Fruit fly (Drosophila melanogaster) whole organism, embryonic: ENCODE measurements around the gene CG16985.

Source experiments
- Atf3 ChIP-seq: fragments of 200-800 bp; sonication (Bioruptor generic); optimal IDR thresholded peaks from 3 replicates; lab custom pipeline; 2016; ENCODE audit warnings: missing biosample characterization, missing genetic modification characterization
- CG10366 ChIP-seq: fragments of 200-800 bp; sonication (Bioruptor generic); IDR thresholded peaks from 2 replicates; pipeline ENCODE4 v1.3.6; 2022; ENCODE audit warnings: missing biosample characterization, missing genetic modification characterization
- CG11723 ChIP-seq: fragments of 200-800 bp; sonication (Bioruptor generic); optimal IDR thresholded peaks from 2 replicates; lab custom pipeline; 2017; ENCODE audit warnings: missing biosample characterization, mild to moderate bottlenecking, missing genetic modification characterization
- CG12942 ChIP-seq: fragments of 200-800 bp; sonication (Bioruptor generic); optimal IDR thresholded peaks from 3 replicates; lab custom pipeline; 2016; ENCODE audit warnings: missing biosample characterization, missing genetic modification characterization
- CG14710 ChIP-seq: fragments of 200-800 bp; sonication (Bioruptor generic); optimal IDR thresholded peaks from 3 replicates; lab custom pipeline; 2019; ENCODE audit warnings: missing biosample characterization, mild to moderate bottlenecking, missing genetic modification characterization, moderate library complexity
- CG15073 ChIP-seq: fragments of 200-800 bp; sonication (Bioruptor generic); optimal IDR thresholded peaks from 2 replicates; lab custom pipeline; 2016; ENCODE audit warnings: missing biosample characterization, missing genetic modification characterization
- CG15514 ChIP-seq: fragments of 200-800 bp; sonication (Bioruptor generic); optimal IDR thresholded peaks from 3 replicates; lab custom pipeline; 2017; ENCODE audit warnings: missing biosample characterization, missing genetic modification characterization, mild to moderate bottlenecking, moderate library complexity, missing genetic modification reagents
- CG1602 ChIP-seq: fragments of 200-800 bp; sonication (Bioruptor generic); optimal IDR thresholded peaks from 3 replicates; lab custom pipeline; 2016; ENCODE audit warnings: missing biosample characterization, missing genetic modification characterization
- CG16813 ChIP-seq: fragments of 200-800 bp; sonication (Bioruptor generic); IDR thresholded peaks from 3 replicates; pipeline ENCODE4 v1.3.6; 2022; ENCODE audit warnings: missing biosample characterization, missing genetic modification characterization; ENCODE audit not compliant: partially characterized antibody
- CG17186 ChIP-seq: fragments of 200-800 bp; sonication (Bioruptor generic); optimal IDR thresholded peaks from 3 replicates; lab custom pipeline; 2017; ENCODE audit warnings: missing biosample characterization, missing genetic modification reagents, missing genetic modification characterization
- CG17568 ChIP-seq: fragments of 200-800 bp; sonication (Bioruptor generic); optimal IDR thresholded peaks from 2 replicates; lab custom pipeline; 2018; ENCODE audit warnings: missing biosample characterization, mild to moderate bottlenecking, missing genetic modification characterization, moderate library complexity
- CG42726 ChIP-seq: fragments of 200-800 bp; sonication (Bioruptor generic); IDR thresholded peaks from 2 replicates; pipeline ENCODE4 v1.3.6; 2022; ENCODE audit warnings: missing biosample characterization, missing genetic modification characterization; ENCODE audit not compliant: partially characterized antibody
- CG6175 ChIP-seq: fragments of 200-800 bp; sonication (Bioruptor generic); IDR thresholded peaks from 3 replicates; pipeline ENCODE4 v1.3.6; 2022; ENCODE audit warnings: missing biosample characterization, missing genetic modification characterization
- CG6683 ChIP-seq: fragments of 200-800 bp; sonication (Bioruptor generic); optimal IDR thresholded peaks from 2 replicates; lab custom pipeline; 2017; ENCODE audit warnings: missing biosample characterization, mild to moderate bottlenecking, missing genetic modification characterization, missing genetic modification reagents
- CG7963 ChIP-seq: fragments of 200-800 bp; sonication (Bioruptor generic); IDR thresholded peaks from 3 replicates; pipeline ENCODE4 v1.3.6; 2022; ENCODE audit warnings: missing biosample characterization, missing genetic modification characterization; ENCODE audit not compliant: partially characterized antibody
- CG8388 ChIP-seq: fragments of 200-800 bp; sonication (Bioruptor generic); optimal IDR thresholded peaks from 2 replicates; lab custom pipeline; 2019; ENCODE audit warnings: missing biosample characterization, mild to moderate bottlenecking, missing genetic modification characterization, moderate library complexity
- Dbx ChIP-seq: fragments of 200-800 bp; sonication (Bioruptor generic); IDR thresholded peaks from 3 replicates; pipeline ENCODE4 v1.3.6; 2022; ENCODE audit warnings: missing biosample characterization, missing genetic modification characterization
- Deaf1 ChIP-seq: fragments of 200-800 bp; optimal IDR thresholded peaks from 3 replicates; lab custom pipeline; 2019; ENCODE audit warnings: missing biosample characterization, mild to moderate bottlenecking, missing genetic modification characterization, moderate library complexity
- Dref ChIP-seq: fragments of 200-800 bp; sonication (Bioruptor generic); IDR thresholded peaks from 2 replicates; pipeline ENCODE4 v1.3.6; 2022; ENCODE audit warnings: missing biosample characterization, missing genetic modification characterization
- HmgZ ChIP-seq: fragments of 200-800 bp; sonication (Bioruptor generic); optimal IDR thresholded peaks from 2 replicates; lab custom pipeline; 2018; ENCODE audit warnings: missing biosample characterization, mild to moderate bottlenecking, missing genetic modification characterization
- NK7.1 ChIP-seq: fragments of 200-800 bp; sonication (Bioruptor generic); optimal IDR thresholded peaks from 3 replicates; lab custom pipeline; 2016; ENCODE audit warnings: missing biosample characterization, missing genetic modification characterization
- Neu2 ChIP-seq: fragments of 200-800 bp; sonication (Bioruptor generic); optimal IDR thresholded peaks from 3 replicates; lab custom pipeline; 2016; ENCODE audit warnings: missing biosample characterization, missing genetic modification characterization, borderline replicate concordance
- Nf-YC ChIP-seq: fragments of 200-800 bp; optimal IDR thresholded peaks from 3 replicates; lab custom pipeline; 2019; ENCODE audit warnings: missing biosample characterization, mild to moderate bottlenecking, missing genetic modification characterization, moderate library complexity
- Sry-β ChIP-seq: fragments of 200-800 bp; sonication (Bioruptor generic); optimal IDR thresholded peaks from 2 replicates; lab custom pipeline; 2018; ENCODE audit warnings: missing biosample characterization, mild to moderate bottlenecking, missing genetic modification characterization, moderate library complexity
- Stat92E ChIP-seq, 3 experiments: fragments of >200 bp in 2 of 3; fragments of 200-800 bp in 1 of 3; sonication (Bioruptor generic) in 1 of 3; optimal IDR thresholded peaks; 2 replicates each; lab custom pipeline; 2017 to 2019; ENCODE audit warnings: missing biosample characterization in 3 of 3, missing genetic modification characterization in 3 of 3, mild to moderate bottlenecking in 1 of 3, moderate library complexity in 1 of 3
- abd-A ChIP-seq: fragments of 200-800 bp; sonication (Bioruptor generic); optimal IDR thresholded peaks from 3 replicates; lab custom pipeline; 2019; ENCODE audit warnings: missing biosample characterization, mild to moderate bottlenecking, missing genetic modification characterization, moderate library complexity
- az2 ChIP-seq: fragments of 200-800 bp; sonication (Bioruptor generic); optimal IDR thresholded peaks from 3 replicates; lab custom pipeline; 2016; ENCODE audit warnings: missing biosample characterization, missing genetic modification characterization
- cad ChIP-seq: fragments of >200 bp; optimal IDR thresholded peaks from 2 replicates; lab custom pipeline; 2017; ENCODE audit warnings: missing biosample characterization, missing genetic modification characterization
- chm ChIP-seq: fragments of 200-800 bp; sonication (Bioruptor generic); IDR thresholded peaks from 2 replicates; pipeline ENCODE4 v1.3.6; 2022; ENCODE audit warnings: missing biosample characterization, missing genetic modification characterization
- crol ChIP-seq: fragments of 200-800 bp; sonication (Bioruptor generic); IDR thresholded peaks from 2 replicates; pipeline ENCODE4 v1.3.6; 2022; ENCODE audit warnings: missing biosample characterization, missing genetic modification characterization
- fd3F ChIP-seq: fragments of 200-800 bp; sonication (Bioruptor generic); optimal IDR thresholded peaks from 2 replicates; lab custom pipeline; 2018; ENCODE audit warnings: missing biosample characterization, mild to moderate bottlenecking, missing genetic modification characterization, moderate library complexity
- grau ChIP-seq: fragments of 200-800 bp; optimal IDR thresholded peaks from 3 replicates; lab custom pipeline; 2019; ENCODE audit warnings: missing biosample characterization, mild to moderate bottlenecking, missing genetic modification characterization, moderate library complexity
- gro ChIP-seq: fragments of 200-800 bp; sonication (Bioruptor generic); optimal IDR thresholded peaks from 2 replicates; lab custom pipeline; 2016; ENCODE audit warnings: missing biosample characterization, missing genetic modification characterization
- kah ChIP-seq: fragments of 200-800 bp; sonication (Bioruptor generic); optimal IDR thresholded peaks from 2 replicates; lab custom pipeline; 2018; ENCODE audit warnings: missing biosample characterization, mild to moderate bottlenecking, missing genetic modification characterization
- maf-S ChIP-seq: fragments of 200-800 bp; sonication (Bioruptor generic); optimal IDR thresholded peaks from 2 replicates; lab custom pipeline; 2016; ENCODE audit warnings: missing biosample characterization, missing genetic modification characterization
- mam ChIP-seq: fragments of 200-800 bp; sonication (Bioruptor generic); optimal IDR thresholded peaks from 3 replicates; lab custom pipeline; 2016; ENCODE audit warnings: missing biosample characterization, missing genetic modification characterization
- mld ChIP-seq: fragments of 200-800 bp; sonication (Bioruptor generic); IDR thresholded peaks from 3 replicates; pipeline ENCODE4 v1.3.6; 2022; ENCODE audit warnings: missing biosample characterization, missing genetic modification characterization; ENCODE audit not compliant: partially characterized antibody
- nerfin-1 ChIP-seq: fragments of 200-800 bp; sonication (Bioruptor generic); optimal IDR thresholded peaks from 3 replicates; lab custom pipeline; 2019; ENCODE audit warnings: missing biosample characterization, mild to moderate bottlenecking, missing genetic modification characterization, moderate library complexity
- nmo ChIP-seq: fragments of 200-800 bp; sonication (Bioruptor generic); optimal IDR thresholded peaks from 2 replicates; lab custom pipeline; 2018; ENCODE audit warnings: missing biosample characterization, mild to moderate bottlenecking, missing genetic modification characterization, moderate library complexity
- p53 ChIP-seq: fragments of 200-800 bp; sonication (Bioruptor generic); optimal IDR thresholded peaks from 2 replicates; lab custom pipeline; 2016; ENCODE audit warnings: missing biosample characterization, missing genetic modification characterization
- sens ChIP-seq: fragments of 200-800 bp; sonication (Bioruptor generic); peaks from one replicate; lab custom pipeline; 2016; ENCODE audit warnings: missing biosample characterization, missing genetic modification characterization
- stc ChIP-seq: fragments of 200-800 bp; sonication (Bioruptor generic); IDR thresholded peaks from 2 replicates; pipeline ENCODE4 v1.3.6; 2022; ENCODE audit warnings: missing biosample characterization, missing genetic modification characterization
- ttk ChIP-seq: fragments of 200-800 bp; sonication (Bioruptor generic); IDR thresholded peaks from 2 replicates; pipeline ENCODE4 v2.1.2; 2022; ENCODE audit warnings: missing biosample characterization, missing genetic modification characterization
- unc-4 ChIP-seq: fragments of 200-800 bp; sonication (Bioruptor generic); IDR thresholded peaks from 2 replicates; pipeline ENCODE4 v1.3.6; 2022; ENCODE audit warnings: missing biosample characterization, missing genetic modification characterization; ENCODE audit not compliant: partially characterized antibody
- vnd ChIP-seq: fragments of 200-800 bp; sonication (Bioruptor generic); IDR thresholded peaks from 3 replicates; pipeline ENCODE4 v1.3.6; 2022; ENCODE audit warnings: missing biosample characterization, missing genetic modification characterization; ENCODE audit not compliant: partially characterized antibody
- wek ChIP-seq: fragments of 200-800 bp; sonication (Bioruptor generic); optimal IDR thresholded peaks from 3 replicates; lab custom pipeline; 2018; ENCODE audit warnings: missing biosample characterization, mild to moderate bottlenecking, missing genetic modification characterization, moderate library complexity
- zfh1 ChIP-seq: fragments of 200-800 bp; sonication (Bioruptor generic); IDR thresholded peaks from 3 replicates; pipeline ENCODE4 v1.3.6; 2022; ENCODE audit warnings: missing biosample characterization, missing genetic modification characterization

Gene CG16985

DNA sequence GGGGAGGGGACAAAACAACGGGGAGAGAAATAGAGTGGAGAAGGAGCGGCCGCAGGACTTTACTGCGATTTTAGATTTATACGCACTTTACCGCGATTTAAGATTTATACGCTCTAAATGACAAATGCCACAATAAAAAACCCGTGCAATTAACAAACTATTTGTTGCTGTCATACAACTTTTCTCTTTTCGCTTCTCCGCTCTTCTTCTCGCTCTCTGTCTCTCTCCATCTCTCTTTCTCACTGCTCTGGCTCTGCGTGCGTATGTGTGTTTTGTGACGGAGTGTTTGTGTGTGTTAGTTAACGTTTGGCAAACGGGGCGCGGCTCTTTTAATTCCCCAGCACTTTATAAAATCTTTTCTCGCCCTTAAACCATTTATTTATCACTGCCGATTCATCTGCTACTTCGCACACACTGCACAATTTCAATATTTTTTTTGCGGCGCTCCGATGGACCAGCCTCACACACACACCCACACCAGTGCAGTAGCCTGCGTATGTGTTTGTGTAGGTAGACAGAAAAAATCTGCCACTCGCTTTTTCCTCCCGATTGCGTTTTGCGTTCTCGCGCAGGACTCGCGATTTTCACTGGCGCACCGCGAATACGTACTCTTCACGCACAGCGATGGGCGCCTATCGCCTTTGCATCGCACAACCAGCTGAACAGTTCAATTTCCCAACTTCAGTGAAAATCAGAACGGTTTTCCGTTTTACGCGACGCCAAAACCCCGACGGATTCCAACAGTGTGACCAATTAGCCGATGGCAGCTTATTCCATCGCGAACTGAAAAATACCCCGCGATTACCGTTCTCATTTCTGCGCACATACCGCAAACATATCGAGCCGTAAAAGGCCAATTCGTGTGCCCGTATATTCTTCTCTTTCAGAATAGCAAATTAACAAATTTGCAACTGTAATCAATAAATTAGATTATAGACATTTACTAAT lies 13.0 kb upstream of the CG16985 start, which contains the start of gene msn (continued):
- TF ChIP-seq sens (GFP tag; lab: Kevin White, UChicago) (peak; percentile 91), nmo (no peak), chm (GFP tag; lab: Robert Waterston, UW) (peak; percentile 85), CG6175 (no peak), az2 (GFP tag; lab: Kevin White, UChicago) (no peak), stc (GFP tag; lab: Robert Waterston, UW) (peak; percentile 36; the same call in 1 of the 2 replicates), CG10366 (GFP tag; lab: Robert Waterston, UW) (peak; percentile 18; the same call in 1 of the 2 replicates), Nf-YC (tag; lab: Kevin White, UChicago) (peak; percentile 55), CG8388 (no peak), mld (GFP tag; lab: Robert Waterston, UW) (peak; percentile 47; the same call in 1 of the 3 replicates), zfh1 (GFP tag; lab: Robert Waterston, UW) (peak; percentile 67), CG12942 (GFP tag; lab: Kevin White, UChicago) (no peak), Atf3 (GFP tag; lab: Kevin White, UChicago) (no peak), CG11723 (GFP tag; lab: Kevin White, UChicago) (peak; percentile 9), unc-4 (GFP tag; lab: Robert Waterston, UW) (peak; percentile 42; the same call in 1 of the 2 replicates), kah (peak; percentile 55), Deaf1 (tag; lab: Kevin White, UChicago) (peak; percentile 57), abd-A (tag; lab: Kevin White, UChicago) (no peak), CG15073 (no peak), maf-S (GFP tag; lab: Kevin White, UChicago) (no peak), HmgZ (tag; lab: Kevin White, UChicago) (peak; percentile 52), Neu2 (no peak), Stat92E (GFP tag; optimal IDR thresholded peaks at IDR 0.05; lab: Kevin White, UChicago) (peak in 1 of 3 experiments; percentile 77), vnd (GFP tag; lab: Robert Waterston, UW) (no peak), CG42726 (GFP tag; lab: Robert Waterston, UW) (peak; percentile 83), cad (GFP tag; lab: Kevin White, UChicago) (no peak), CG6683 (GFP tag; lab: Kevin White, UChicago) (peak; percentile 8), grau (tag; lab: Kevin White, UChicago) (peak; percentile 8), CG15514 (GFP tag; lab: Kevin White, UChicago) (peak; percentile 63), Sry-β (no peak), CG7963 (GFP tag; lab: Robert Waterston, UW) (peak; percentile 51; the same call in 2 of the 3 replicates), p53 (no peak), CG14710 (tag; lab: Kevin White, UChicago) (no peak), CG16813 (peak; percentile 40; the same call in 1 of the 3 replicates), gro (peak; percentile 50), nerfin-1 (peak; percentile 68), CG1602 (GFP tag; lab: Kevin White, UChicago) (no peak), crol (GFP tag; lab: Robert Waterston, UW) (peak; percentile 11; the same call in 1 of the 2 replicates), CG17568 (GFP tag; lab: Kevin White, UChicago) (no peak), CG17186 (GFP tag; lab: Kevin White, UChicago) (peak; percentile 40), Dref (peak; percentile 86), mam (GFP tag; lab: Kevin White, UChicago) (no peak), fd3F (GFP tag; lab: Kevin White, UChicago) (no peak), ttk (GFP tag; lab: Robert Waterston, UW) (no peak), wek (GFP tag; lab: Kevin White, UChicago) (peak; percentile 54), Dbx (GFP tag; lab: Robert Waterston, UW) (peak; percentile 54), NK7.1 (GFP tag; lab: Kevin White, UChicago) (no peak)
